Fruit fly (Drosophila melanogaster) whole organism, wandering third instar larva: ENCODE results near the gene rasp.
A peak's percentile ranks its signal among the peaks of the same experiment; 100 is the strongest.

Experiments used
- CG32264 ChIP-seq: fragments of 200-800 bp; sonication (Bioruptor generic); optimal IDR thresholded peaks from 2 replicates; lab custom pipeline; 2016; ENCODE audit warnings: missing biosample characterization, missing genetic modification characterization
- CG9705 ChIP-seq: fragments of 200-800 bp; sonication (Bioruptor generic); optimal IDR thresholded peaks from 2 replicates; lab custom pipeline; 2018; ENCODE audit warnings: missing biosample characterization, mild to moderate bottlenecking, missing genetic modification characterization
- CrebA ChIP-seq: fragments of 200-800 bp; sonication (Bioruptor generic); optimal IDR thresholded peaks from 2 replicates; lab custom pipeline; 2016; ENCODE audit warnings: missing biosample characterization, mild to moderate bottlenecking, missing genetic modification characterization, borderline replicate concordance
- Dfd ChIP-seq: fragments of >200 bp; optimal IDR thresholded peaks from 2 replicates; lab custom pipeline; 2017; ENCODE audit warnings: missing biosample characterization, missing genetic modification characterization
- Dif ChIP-seq: fragments of 200-275, 200-300 bp; sonication (Bioruptor generic); optimal IDR thresholded peaks from 2 replicates; lab custom pipeline; 2018; ENCODE audit warnings: missing biosample characterization, missing genetic modification characterization; ENCODE audit not compliant: partially characterized antibody
- GATAd ChIP-seq: sonication (Bioruptor generic); optimal IDR thresholded peaks from 2 replicates; lab custom pipeline; 2016; ENCODE audit warnings: missing biosample characterization, missing genetic modification characterization
- Hnf4 ChIP-seq: fragments of 200-800 bp; sonication (Bioruptor generic); optimal IDR thresholded peaks from 2 replicates; lab custom pipeline; 2016; ENCODE audit warnings: missing biosample characterization, mild to moderate bottlenecking, missing genetic modification characterization
- Hr78 ChIP-seq: fragments of >200 bp; optimal IDR thresholded peaks from 2 replicates; lab custom pipeline; 2017; ENCODE audit warnings: missing biosample characterization, missing genetic modification characterization
- Hr83 ChIP-seq: fragments of 200-300 bp; sonication (Bioruptor generic); optimal IDR thresholded peaks from 2 replicates; lab custom pipeline; 2016; ENCODE audit warnings: missing biosample characterization, mild to moderate bottlenecking, missing genetic modification characterization, moderate library complexity; ENCODE audit not compliant: poor library complexity, severe bottlenecking
- Jra ChIP-seq: sonication (Bioruptor generic); optimal IDR thresholded peaks from 2 replicates; lab custom pipeline; 2016; ENCODE audit warnings: missing biosample characterization, missing genetic modification characterization
- Mio ChIP-seq: sonication (Bioruptor generic); optimal IDR thresholded peaks from 2 replicates; lab custom pipeline; 2016; ENCODE audit warnings: missing biosample characterization, missing genetic modification characterization
- Myc ChIP-seq: fragments of >200 bp; optimal IDR thresholded peaks from 2 replicates; lab custom pipeline; 2017
- N ChIP-seq: fragments of >200 bp; optimal IDR thresholded peaks from 2 replicates; lab custom pipeline; 2018; ENCODE audit warnings: missing biosample characterization, missing external identifiers, missing genetic modification characterization
- OdsH ChIP-seq: fragments of 200-800 bp; sonication (Bioruptor generic); optimal IDR thresholded peaks from 2 replicates; lab custom pipeline; 2016; ENCODE audit warnings: missing biosample characterization, mild to moderate bottlenecking, missing genetic modification characterization
- Rel ChIP-seq, 2 experiments: fragments of 200-800 bp; sonication (Bioruptor generic) in 1 of 2; optimal IDR thresholded peaks; 2 replicates in 1 of 2; 3 replicates in 1 of 2; lab custom pipeline; 2016 to 2019; ENCODE audit warnings: mild to moderate bottlenecking in 2 of 2, missing biosample characterization in 2 of 2, missing genetic modification characterization in 2 of 2, moderate library complexity in 1 of 2
- Vsx2 ChIP-seq: fragments of 200-300, 225-300 bp; sonication (Bioruptor generic); optimal IDR thresholded peaks from 2 replicates; lab custom pipeline; 2018; ENCODE audit warnings: missing biosample characterization, missing genetic modification characterization; ENCODE audit not compliant: partially characterized antibody
- br ChIP-seq: fragments of 200-800 bp; sonication (Bioruptor generic); optimal IDR thresholded peaks from 2 replicates; lab custom pipeline; 2016; ENCODE audit warnings: missing biosample characterization, missing genetic modification characterization
- brk ChIP-seq: fragments of 200-800 bp; sonication (Bioruptor generic); optimal IDR thresholded peaks from 2 replicates; lab custom pipeline; 2016; ENCODE audit warnings: missing biosample characterization, mild to moderate bottlenecking, missing genetic modification characterization
- dl ChIP-seq, 2 experiments: fragments of 175-275, 200-275 bp in 1 of 2; fragments of 200-275 bp in 1 of 2; sonication (Bioruptor generic); optimal IDR thresholded peaks; lab custom pipeline; 2018; ENCODE audit warnings: mild to moderate bottlenecking in 2 of 2, missing biosample characterization in 2 of 2, missing genetic modification characterization in 2 of 2, moderate library complexity in 2 of 2; ENCODE audit not compliant: partially characterized antibody in 2 of 2, insufficient read depth in 1 of 2
- dmrt93B ChIP-seq: fragments of 200-800 bp; sonication (Bioruptor generic); optimal IDR thresholded peaks from 2 replicates; lab custom pipeline; 2018; ENCODE audit warnings: missing biosample characterization, mild to moderate bottlenecking, missing genetic modification characterization
- dsf ChIP-seq: sonication (Bioruptor generic); optimal IDR thresholded peaks from 2 replicates; lab custom pipeline; 2016; ENCODE audit warnings: missing biosample characterization, missing genetic modification characterization, borderline replicate concordance
- ey ChIP-seq: fragments of 200-800 bp; sonication (Bioruptor generic); optimal IDR thresholded peaks from 2 replicates; lab custom pipeline; 2016; ENCODE audit warnings: missing biosample characterization, missing genetic modification characterization
- foxo ChIP-seq, 2 experiments: fragments of 200-800 bp; sonication (Bioruptor generic); optimal IDR thresholded peaks; 2 replicates in 1 of 2; 3 replicates in 1 of 2; lab custom pipeline; 2016 to 2017; ENCODE audit warnings: missing biosample characterization in 2 of 2, missing genetic modification characterization in 2 of 2
- fru ChIP-seq: fragments of 200-800 bp; sonication (Bioruptor generic); optimal IDR thresholded peaks from 3 replicates; lab custom pipeline; 2016; ENCODE audit warnings: missing biosample characterization, mild to moderate bottlenecking, missing genetic modification characterization
- jim ChIP-seq: fragments of 175-275, 200-325 bp; sonication (Bioruptor generic); optimal IDR thresholded peaks from 2 replicates; lab custom pipeline; 2016; ENCODE audit warnings: missing biosample characterization, mild to moderate bottlenecking, missing genetic modification characterization
- pan ChIP-seq: fragments of >200 bp; optimal IDR thresholded peaks from 2 replicates; lab custom pipeline; 2017
- psq ChIP-seq: fragments of 200-800 bp; sonication (Bioruptor generic); optimal IDR thresholded peaks from 3 replicates; lab custom pipeline; 2017; ENCODE audit warnings: missing biosample characterization, mild to moderate bottlenecking, missing genetic modification characterization, moderate library complexity
- rgr ChIP-seq: fragments of 200-800 bp; sonication (Bioruptor generic); optimal IDR thresholded peaks from 3 replicates; lab custom pipeline; 2016; ENCODE audit warnings: missing biosample characterization, mild to moderate bottlenecking, missing genetic modification characterization
- sage ChIP-seq: fragments of 200-800 bp; sonication (Bioruptor generic); optimal IDR thresholded peaks from 2 replicates; lab custom pipeline; 2016; ENCODE audit warnings: missing biosample characterization, mild to moderate bottlenecking, missing genetic modification characterization
- sv ChIP-seq: fragments of 200-800 bp; sonication (Bioruptor generic); optimal IDR thresholded peaks from 3 replicates; lab custom pipeline; 2016; ENCODE audit warnings: missing biosample characterization, missing genetic modification characterization
- tai ChIP-seq: sonication (Bioruptor generic); optimal IDR thresholded peaks from 2 replicates; lab custom pipeline; 2016; ENCODE audit warnings: missing biosample characterization, missing genetic modification characterization
- usp ChIP-seq: fragments of >200 bp; optimal IDR thresholded peaks from 2 replicates; lab custom pipeline; 2017; ENCODE audit warnings: missing biosample characterization, missing genetic modification characterization
- woc ChIP-seq: sonication (Bioruptor generic); optimal IDR thresholded peaks from 2 replicates; lab custom pipeline; 2016; ENCODE audit warnings: missing biosample characterization, mild to moderate bottlenecking, missing genetic modification characterization

rasp gene

DNA sequence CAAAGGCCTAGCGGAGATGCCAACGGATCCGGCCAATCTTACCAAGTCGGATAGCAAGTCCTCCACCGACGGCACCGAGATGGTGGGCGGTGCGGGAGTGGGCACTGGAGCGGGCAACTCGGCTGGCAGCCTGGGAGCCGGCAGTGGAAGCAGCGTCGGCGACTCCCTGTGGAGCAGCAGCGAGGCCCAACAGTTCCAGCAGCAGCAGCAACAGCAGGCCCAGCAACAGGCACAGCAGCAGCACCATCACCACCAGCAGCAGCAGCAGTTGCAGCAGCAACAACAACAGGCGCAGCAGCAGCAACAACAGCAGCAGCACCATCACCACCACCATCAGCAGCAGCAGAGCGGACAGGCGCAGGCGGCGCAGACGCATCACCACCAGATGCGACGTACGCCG lies 11.6 kb upstream of the rasp start:
- no peak for TF ChIP-seq foxo (GFP tag; optimal IDR thresholded peaks at IDR 0.05; lab: Kevin White, UChicago)
- no peak for TF ChIP-seq dmrt93B (GFP tag; lab: Kevin White, UChicago)
- TF ChIP-seq psq (GFP tag; lab: Kevin White, UChicago) = no peak
- TF ChIP-seq Rel (GFP tag; optimal IDR thresholded peaks at IDR 0.05; lab: Kevin White, UChicago) = no peak
- no peak for TF ChIP-seq Rel (tag; optimal IDR thresholded peaks at IDR 0.05; lab: Kevin White, UChicago)
- TF ChIP-seq Dfd (GFP tag; lab: Kevin White, UChicago) = peak; percentile 92
- TF ChIP-seq pan (lab: Kevin White, UChicago) = no peak

DNA sequence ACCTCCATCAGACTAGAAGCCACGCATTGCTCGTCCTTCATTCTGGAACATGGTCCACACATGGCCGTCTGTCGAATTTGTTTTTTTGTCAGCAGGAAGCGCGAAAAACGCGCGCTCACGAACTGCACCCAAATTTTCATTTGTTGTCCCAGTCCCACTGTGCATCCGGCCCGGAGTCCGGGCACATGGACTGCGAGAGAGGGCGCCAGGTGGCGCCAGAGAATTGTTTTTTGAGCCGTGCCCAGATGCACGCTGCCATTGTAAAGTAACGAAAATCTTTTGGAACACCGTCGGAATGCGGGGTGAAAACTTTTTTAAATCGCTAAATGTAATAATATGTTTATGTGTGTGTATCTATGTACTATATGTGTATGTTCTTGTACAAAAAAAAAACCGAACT lies 4.3 kb upstream of the rasp start:
- no peak for TF ChIP-seq Dif (GFP tag; lab: Kevin White, UChicago)
- no peak for TF ChIP-seq sv
- TF ChIP-seq ey (GFP tag; lab: Kevin White, UChicago) = no peak
- TF ChIP-seq pan (lab: Kevin White, UChicago) = no peak
- TF ChIP-seq Jra = no peak
- no peak for TF ChIP-seq OdsH (GFP tag; lab: Kevin White, UChicago)
- TF ChIP-seq N = no peak
- TF ChIP-seq Hnf4 = no peak
- TF ChIP-seq Vsx2 (GFP tag; lab: Kevin White, UChicago) = no peak
- TF ChIP-seq dl (GFP tag; optimal IDR thresholded peaks at IDR 0.05; lab: Kevin White, UChicago; ENCODE audit: insufficient read depth in 1 of 2, partially characterized antibody in 2 of 2) = no peak
- TF ChIP-seq foxo (GFP tag; optimal IDR thresholded peaks at IDR 0.05; lab: Kevin White, UChicago) = no peak
- no peak for TF ChIP-seq jim (GFP tag; lab: Kevin White, UChicago)
- no peak for TF ChIP-seq rgr (GFP tag; lab: Kevin White, UChicago)

DNA sequence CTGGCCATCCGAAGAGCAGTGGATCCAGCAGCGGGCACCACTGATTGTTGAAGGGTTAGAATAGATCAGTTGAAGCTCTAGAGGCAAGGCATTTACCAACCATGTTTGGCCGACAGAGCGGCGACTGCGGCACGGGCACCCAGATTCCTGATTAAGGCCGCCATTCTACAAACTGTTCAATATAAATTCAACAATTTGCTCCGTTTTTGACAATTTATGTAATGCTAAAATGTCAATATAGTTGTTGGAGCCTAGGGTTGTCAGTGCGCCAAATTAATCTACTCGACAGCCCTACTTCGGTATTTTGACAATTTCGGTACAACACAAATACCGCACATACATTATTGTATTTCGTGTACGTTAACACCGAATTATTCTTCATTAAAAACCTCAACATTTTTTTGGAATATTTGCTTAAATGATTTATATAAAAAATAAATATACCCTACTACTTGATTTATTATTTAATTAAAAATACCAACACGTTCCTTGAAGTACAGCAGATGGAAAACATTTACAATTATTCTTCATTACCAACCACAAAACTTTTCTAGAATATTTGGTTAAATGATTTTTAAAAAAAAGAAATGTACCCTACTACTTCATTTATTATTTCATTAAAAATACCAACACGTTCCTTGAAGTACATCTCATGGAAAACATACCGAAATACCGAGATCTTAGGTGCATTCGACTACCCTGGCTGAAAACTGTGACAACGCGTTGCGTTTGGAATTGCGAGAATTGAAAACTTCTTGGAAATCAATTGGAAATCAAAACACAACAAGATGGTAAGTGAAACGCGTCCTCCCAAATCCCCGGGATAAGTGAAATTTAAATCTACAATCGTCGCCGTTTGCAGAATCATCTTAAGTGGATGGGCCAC lies 2.4 kb upstream of the rasp start, which contains the start of the genes ND-30 and CG15812:
Gene ND-30 (minus strand): TSS at position 270 of the 886 bp plus-strand sequence.
Gene CG15812 (plus strand): TSS at position 683 of the 886 bp plus-strand sequence.
- TF ChIP-seq Jra (no peak), CG32264 (GFP tag; lab: Kevin White, UChicago) (no peak), CG9705 (no peak), sv (no peak), Mio (GFP tag; lab: Kevin White, UChicago) (no peak), Vsx2 (GFP tag; lab: Kevin White, UChicago) (no peak), dsf (GFP tag; lab: Kevin White, UChicago) (no peak), Myc (lab: Kevin White, UChicago) (no peak), rgr (GFP tag; lab: Kevin White, UChicago) (no peak), Hr78 (GFP tag; lab: Kevin White, UChicago) (no peak), Hr83 (GFP tag; lab: Kevin White, UChicago) (peak; percentile 5), OdsH (GFP tag; lab: Kevin White, UChicago) (no peak), fru (GFP tag; lab: Kevin White, UChicago) (no peak), N (no peak), GATAd (GFP tag; lab: Kevin White, UChicago) (no peak), Dfd (GFP tag; lab: Kevin White, UChicago) (no peak), dl (GFP tag; optimal IDR thresholded peaks at IDR 0.05; lab: Kevin White, UChicago; ENCODE audit: insufficient read depth in 1 of 2, partially characterized antibody in 2 of 2) (no peak), jim (GFP tag; lab: Kevin White, UChicago) (no peak), dmrt93B (GFP tag; lab: Kevin White, UChicago) (no peak), sage (GFP tag; lab: Kevin White, UChicago) (no peak), Hnf4 (no peak), foxo (GFP tag; optimal IDR thresholded peaks at IDR 0.05; lab: Kevin White, UChicago) (peak in 1 of 2 experiments; percentile 21), Rel (GFP tag; optimal IDR thresholded peaks at IDR 0.05; lab: Kevin White, UChicago) (no peak), Rel (tag; optimal IDR thresholded peaks at IDR 0.05; lab: Kevin White, UChicago) (no peak), tai (no peak), woc (no peak), br (GFP tag; lab: Kevin White, UChicago) (no peak), psq (GFP tag; lab: Kevin White, UChicago) (peak; percentile 22)

DNA sequence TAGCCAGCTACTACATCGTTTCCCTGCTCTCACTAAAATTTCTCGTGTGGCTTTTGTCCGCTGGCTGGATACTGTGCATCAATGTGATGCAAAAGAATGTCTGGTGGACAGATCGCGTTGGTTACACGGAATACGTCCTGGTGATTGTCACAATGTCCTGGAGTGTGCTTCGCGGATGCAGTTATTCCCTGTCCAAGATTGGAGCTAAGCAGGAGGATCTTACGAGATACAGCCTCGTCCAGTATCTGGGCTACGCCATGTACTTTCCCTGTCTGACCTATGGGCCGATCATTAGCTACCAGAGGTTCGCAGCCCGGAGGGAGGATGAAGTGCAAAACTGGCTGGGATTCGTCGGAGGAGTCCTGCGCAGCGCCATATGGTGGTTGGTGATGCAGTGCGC lies 604 bp downstream of the rasp start:
- TF ChIP-seq brk = no peak
- no peak for TF ChIP-seq CG9705
- no peak for TF ChIP-seq CG32264 (GFP tag; lab: Kevin White, UChicago)
- no peak for TF ChIP-seq sage (GFP tag; lab: Kevin White, UChicago)
- no peak for TF ChIP-seq rgr (GFP tag; lab: Kevin White, UChicago)
- no peak for TF ChIP-seq br (GFP tag; lab: Kevin White, UChicago)
- no peak for TF ChIP-seq GATAd (GFP tag; lab: Kevin White, UChicago)
- TF ChIP-seq Jra = no peak
- TF ChIP-seq foxo (GFP tag; optimal IDR thresholded peaks at IDR 0.05; lab: Kevin White, UChicago) = no peak
- no peak for TF ChIP-seq CrebA (GFP tag; lab: Kevin White, UChicago)
- no peak for TF ChIP-seq Myc (lab: Kevin White, UChicago)
- TF ChIP-seq dl (GFP tag; optimal IDR thresholded peaks at IDR 0.05; lab: Kevin White, UChicago; ENCODE audit: insufficient read depth in 1 of 2, partially characterized antibody in 2 of 2) = no peak
- TF ChIP-seq psq (GFP tag; lab: Kevin White, UChicago) = no peak
- TF ChIP-seq Dif (GFP tag; lab: Kevin White, UChicago) = no peak
- no peak for TF ChIP-seq usp (GFP tag; lab: Kevin White, UChicago)
- no peak for TF ChIP-seq Hnf4
- TF ChIP-seq pan (lab: Kevin White, UChicago) = no peak
- TF ChIP-seq Rel (GFP tag; optimal IDR thresholded peaks at IDR 0.05; lab: Kevin White, UChicago) = no peak
- no peak for TF ChIP-seq Rel (tag; optimal IDR thresholded peaks at IDR 0.05; lab: Kevin White, UChicago)
- TF ChIP-seq Dfd (GFP tag; lab: Kevin White, UChicago) = no peak
